Worm (Caenorhabditis elegans) whole organism, L1 larva: ENCODE results near the gene col-38.
A peak's percentile ranks its signal among the peaks of the same experiment; 100 is the strongest.

Experiments used
- C04F5.9 ChIP-seq: sonication (generic microtip); optimal IDR thresholded peaks from 2 replicates; lab custom pipeline; 2016; ENCODE audit warnings: missing genetic modification characterization, missing compliant biosample characterization
- F16B12.6 ChIP-seq: fragments of 150-350 bp; optimal IDR thresholded peaks from 2 replicates; lab custom pipeline; 2014; ENCODE audit warnings: missing biosample characterization, missing genetic modification characterization
- aha-1 ChIP-seq: fragments of 150-350 bp; optimal IDR thresholded peaks from 2 replicates; lab custom pipeline; 2014; ENCODE audit warnings: missing biosample characterization, missing genetic modification characterization
- aly-2 ChIP-seq: fragments of 150-350 bp; optimal IDR thresholded peaks from 2 replicates; lab custom pipeline; 2014; ENCODE audit warnings: missing biosample characterization, missing genetic modification characterization
- ama-1 ChIP-seq: fragments of 150-350 bp; optimal IDR thresholded peaks from 2 replicates; lab custom pipeline; 2014
- blmp-1 ChIP-seq: fragments of 150-350 bp; optimal IDR thresholded peaks from 2 replicates; lab custom pipeline; 2014; ENCODE audit warnings: missing biosample characterization, missing genetic modification characterization
- ceh-8 ChIP-seq: fragments of 200-800 bp; sonication (Bioruptor generic); optimal IDR thresholded peaks from 2 replicates; lab custom pipeline; 2018; ENCODE audit warnings: mild to moderate bottlenecking, missing genetic modification characterization, moderate library complexity, missing compliant biosample characterization
- ceh-82 ChIP-seq, 3 experiments: fragments of 150-350 bp in 1 of 3; sonication (generic microtip) in 2 of 3; optimal IDR thresholded peaks; 2 replicates each; lab custom pipeline; 2014 to 2017; ENCODE audit warnings: missing biosample characterization in 3 of 3, missing genetic modification characterization in 3 of 3
- ceh-88 ChIP-seq: fragments of 200-800 bp; sonication (Bioruptor generic); IDR thresholded peaks from 2 replicates; pipeline ENCODE4 v1.3.6; 2022; ENCODE audit warnings: missing genetic modification characterization, missing compliant biosample characterization
- ceh-90 ChIP-seq: sonication (generic microtip); optimal IDR thresholded peaks from 2 replicates; lab custom pipeline; 2016; ENCODE audit warnings: missing genetic modification characterization, missing compliant biosample characterization
- dpl-1 ChIP-seq, 3 experiments: fragments of 150-350 bp in 2 of 3; sonication (generic microtip) in 1 of 3; optimal IDR thresholded peaks; 2 replicates each; lab custom pipeline; 2014 to 2017; ENCODE audit warnings: missing biosample characterization in 3 of 3, missing genetic modification characterization in 3 of 3, missing genetic modification reagents in 3 of 3
- dsc-1 ChIP-seq: sonication (generic microtip); optimal IDR thresholded peaks from 2 replicates; lab custom pipeline; 2016; ENCODE audit warnings: mild to moderate bottlenecking, missing genetic modification characterization, missing compliant biosample characterization
- efl-3 ChIP-seq: fragments of 200-800 bp; sonication (Bioruptor generic); optimal IDR thresholded peaks from 2 replicates; lab custom pipeline; 2018; ENCODE audit warnings: mild to moderate bottlenecking, missing genetic modification characterization, missing compliant biosample characterization
- egl-13 ChIP-seq: sonication (generic microtip); optimal IDR thresholded peaks from 2 replicates; lab custom pipeline; 2016; ENCODE audit warnings: missing genotype, missing genetic modification reagents, missing genetic modification characterization, missing compliant biosample characterization
- egl-27 ChIP-seq, 2 experiments: fragments of 150-350 bp in 1 of 2; sonication (generic microtip); optimal IDR thresholded peaks; 3 replicates each; lab custom pipeline; 2017 to 2018; ENCODE audit warnings: missing biosample characterization in 2 of 2, missing genetic modification characterization in 2 of 2, missing genetic modification reagents in 2 of 2
- elt-2 ChIP-seq: sonication (generic microtip); optimal IDR thresholded peaks from 2 replicates; lab custom pipeline; 2016; ENCODE audit warnings: missing genetic modification characterization, mild to moderate bottlenecking, inconsistent platforms, missing compliant biosample characterization, missing genetic modification reagents
- ets-5 ChIP-seq: fragments of 200-800 bp; sonication (Bioruptor generic); IDR thresholded peaks from 2 replicates; pipeline ENCODE4 v1.3.6; 2022; ENCODE audit warnings: missing genetic modification characterization, missing compliant biosample characterization
- fkh-10 ChIP-seq: sonication (generic microtip); optimal IDR thresholded peaks from 2 replicates; lab custom pipeline; 2017; ENCODE audit warnings: missing biosample characterization, missing genetic modification reagents, missing genetic modification characterization
- fos-1 ChIP-seq: fragments of 150-350 bp; optimal IDR thresholded peaks from 2 replicates; lab custom pipeline; 2014; ENCODE audit warnings: missing biosample characterization, missing genetic modification characterization
- hlh-17 ChIP-seq: fragments of 200-800 bp; sonication (Bioruptor generic); optimal IDR thresholded peaks from 2 replicates; lab custom pipeline; 2018; ENCODE audit warnings: missing genetic modification characterization, mild to moderate bottlenecking, missing compliant biosample characterization, moderate library complexity, borderline replicate concordance
- hlh-4 ChIP-seq: sonication (generic microtip); optimal IDR thresholded peaks from 2 replicates; lab custom pipeline; 2016; ENCODE audit warnings: mild to moderate bottlenecking, missing genetic modification characterization, missing compliant biosample characterization
- irx-1 ChIP-seq: sonication (generic microtip); optimal IDR thresholded peaks from 2 replicates; lab custom pipeline; 2016; ENCODE audit warnings: missing genetic modification characterization, missing compliant biosample characterization
- lin-15B ChIP-seq: fragments of 150-350 bp; sonication (generic microtip); optimal IDR thresholded peaks from 3 replicates; lab custom pipeline; 2014; ENCODE audit warnings: missing biosample characterization, missing genetic modification characterization
- lin-35 ChIP-seq, 2 experiments: fragments of 150-350 bp; optimal IDR thresholded peaks; 2 replicates each; lab custom pipeline; 2014; ENCODE audit warnings: missing biosample characterization in 2 of 2, missing genetic modification characterization in 2 of 2, missing genetic modification reagents in 2 of 2
- lin-39 ChIP-seq: fragments of 150-350 bp; optimal IDR thresholded peaks from 2 replicates; lab custom pipeline; 2014; ENCODE audit warnings: missing biosample characterization, missing genetic modification reagents, missing genetic modification characterization
- lir-3 ChIP-seq: sonication (generic microtip); optimal IDR thresholded peaks from 2 replicates; lab custom pipeline; 2016; ENCODE audit warnings: mild to moderate bottlenecking, missing genetic modification characterization, moderate library complexity, missing compliant biosample characterization; ENCODE audit not compliant: poor library complexity
- lsy-2 ChIP-seq, 2 experiments: fragments of 150-350 bp; optimal IDR thresholded peaks; 2 replicates each; lab custom pipeline; 2014; ENCODE audit warnings: missing biosample characterization in 2 of 2, missing genetic modification characterization in 2 of 2
- mab-9 ChIP-seq: fragments of 200-800 bp; sonication (Bioruptor generic); IDR thresholded peaks from 2 replicates; pipeline ENCODE4 v1.3.6; 2022; ENCODE audit warnings: missing genetic modification reagents, missing genetic modification characterization, missing compliant biosample characterization
- mdl-1 ChIP-seq, 2 experiments: fragments of 150-350 bp; optimal IDR thresholded peaks; 2 replicates each; lab custom pipeline; 2014 to 2017; ENCODE audit warnings: missing biosample characterization in 2 of 2, missing genetic modification characterization in 2 of 2, inconsistent platforms in 1 of 2
- mef-2 ChIP-seq: fragments of 150-350 bp; optimal IDR thresholded peaks from 2 replicates; lab custom pipeline; 2014; ENCODE audit warnings: missing biosample characterization, missing genetic modification characterization
- mep-1 ChIP-seq: fragments of 150-350 bp; optimal IDR thresholded peaks from 2 replicates; lab custom pipeline; 2014; ENCODE audit warnings: missing biosample characterization, missing genetic modification characterization
- nhr-12 ChIP-seq: sonication (generic microtip); optimal IDR thresholded peaks from 2 replicates; lab custom pipeline; 2017; ENCODE audit warnings: missing biosample characterization, missing genetic modification characterization
- nhr-20 ChIP-seq: sonication (generic microtip); optimal IDR thresholded peaks from 2 replicates; lab custom pipeline; 2016; ENCODE audit warnings: mild to moderate bottlenecking, missing genetic modification characterization, missing compliant biosample characterization
- nhr-237 ChIP-seq: fragments of 150-350 bp; optimal IDR thresholded peaks from 2 replicates; lab custom pipeline; 2014; ENCODE audit warnings: missing biosample characterization, missing genetic modification characterization
- nhr-28 ChIP-seq: fragments of 150-350 bp; optimal IDR thresholded peaks from 2 replicates; lab custom pipeline; 2014; ENCODE audit warnings: missing biosample characterization, missing genetic modification characterization
- nhr-47 ChIP-seq: sonication (generic microtip); optimal IDR thresholded peaks from 2 replicates; lab custom pipeline; 2016; ENCODE audit warnings: mild to moderate bottlenecking, missing genetic modification characterization, moderate library complexity, missing compliant biosample characterization
- nhr-76 ChIP-seq: sonication (generic microtip); optimal IDR thresholded peaks from 2 replicates; lab custom pipeline; 2017; ENCODE audit warnings: missing biosample characterization, missing genetic modification characterization
- nhr-77 ChIP-seq: fragments of 150-350 bp; optimal IDR thresholded peaks from 2 replicates; lab custom pipeline; 2014; ENCODE audit warnings: missing biosample characterization, missing genetic modification characterization
- pag-3 ChIP-seq: sonication (generic microtip); optimal IDR thresholded peaks from 2 replicates; lab custom pipeline; 2017; ENCODE audit warnings: missing genetic modification characterization, mild to moderate bottlenecking, missing compliant biosample characterization, antibody characterized with exemption, borderline replicate concordance; ENCODE audit not compliant: insufficient read depth
- pax-3 ChIP-seq: fragments of 200-800 bp; sonication (Bioruptor generic); optimal IDR thresholded peaks from 2 replicates; lab custom pipeline; 2018; ENCODE audit warnings: mild to moderate bottlenecking, missing genetic modification characterization, moderate library complexity, missing compliant biosample characterization
- pqm-1 ChIP-seq: sonication (generic microtip); optimal IDR thresholded peaks from 3 replicates; lab custom pipeline; 2017; ENCODE audit warnings: missing biosample characterization, missing genetic modification characterization
- rnt-1 ChIP-seq: sonication (generic microtip); optimal IDR thresholded peaks from 2 replicates; lab custom pipeline; 2016; ENCODE audit warnings: mild to moderate bottlenecking, missing genetic modification characterization, moderate library complexity, missing compliant biosample characterization
- snpc-4 ChIP-seq: fragments of 150-350 bp; optimal IDR thresholded peaks from 2 replicates; lab custom pipeline; 2014; ENCODE audit warnings: missing biosample characterization, missing genetic modification characterization
- snu-23 ChIP-seq: sonication (generic microtip); optimal IDR thresholded peaks from 2 replicates; lab custom pipeline; 2016; ENCODE audit warnings: missing genetic modification characterization, missing compliant biosample characterization
- sup-37 ChIP-seq: fragments of 200-800 bp; sonication (Bioruptor generic); optimal IDR thresholded peaks from 2 replicates; lab custom pipeline; 2018; ENCODE audit warnings: mild to moderate bottlenecking, missing genetic modification characterization, missing compliant biosample characterization
- unc-130 ChIP-seq: fragments of 150-350 bp; optimal IDR thresholded peaks from 2 replicates; lab custom pipeline; 2017; ENCODE audit warnings: missing biosample characterization, missing genetic modification characterization, inconsistent platforms
- unc-30 ChIP-seq: sonication (generic microtip); optimal IDR thresholded peaks from 2 replicates; lab custom pipeline; 2017; ENCODE audit warnings: missing biosample characterization, missing genetic modification characterization
- unc-62 ChIP-seq: fragments of 150-350 bp; optimal IDR thresholded peaks from 2 replicates; lab custom pipeline; 2014; ENCODE audit warnings: missing biosample characterization, missing genetic modification reagents, missing genetic modification characterization
- unc-86 ChIP-seq: sonication (generic microtip); optimal IDR thresholded peaks from 2 replicates; lab custom pipeline; 2016; ENCODE audit warnings: missing genetic modification characterization, missing compliant biosample characterization
- unc-98 ChIP-seq: fragments of 200-800 bp; sonication (Bioruptor generic); IDR thresholded peaks from 2 replicates; pipeline ENCODE4 v1.3.6; 2022; ENCODE audit warnings: missing genetic modification characterization, missing compliant biosample characterization
- vab-15 ChIP-seq: sonication (generic microtip); optimal IDR thresholded peaks from 2 replicates; lab custom pipeline; 2017; ENCODE audit warnings: missing genotype, mild to moderate bottlenecking, missing genetic modification characterization, missing compliant biosample characterization
- xbp-1 ChIP-seq: sonication (generic microtip); optimal IDR thresholded peaks from 2 replicates; lab custom pipeline; 2016; ENCODE audit warnings: missing genetic modification characterization, missing compliant biosample characterization
- zag-1 ChIP-seq: fragments of 150-350 bp; optimal IDR thresholded peaks from 2 replicates; lab custom pipeline; 2014; ENCODE audit warnings: missing biosample characterization, missing genetic modification characterization
- zip-4 ChIP-seq: fragments of 200-800 bp; sonication (Bioruptor generic); optimal IDR thresholded peaks from 2 replicates; lab custom pipeline; 2018; ENCODE audit warnings: mild to moderate bottlenecking, missing genetic modification characterization, moderate library complexity, missing compliant biosample characterization

col-38 gene

ce11 chrII:8566039-8566438 is 2.8 kb downstream of the col-38 start, which contains the start of gene stc-1:
Gene stc-1, minus strand, starts transcription at chrII:8566139.
- TF ChIP-seq ceh-82 (tag; optimal IDR thresholded peaks at IDR 0.05; lab: Kevin White, UChicago) (no peak), lin-35 (GFP tag; optimal IDR thresholded peaks at IDR 0.05; lab: Kevin White, UChicago) (peak; percentile 67 to 94), nhr-47 (tag; lab: Kevin White, UChicago) (no peak), pqm-1 (no peak), lin-15B (tag; lab: Kevin White, UChicago) (no peak), F16B12.6 (tag; lab: Kevin White, UChicago) (peak; percentile 26), lin-39 (tag; lab: Kevin White, UChicago) (no peak), mdl-1 (tag; optimal IDR thresholded peaks at IDR 0.05; lab: Kevin White, UChicago) (no peak), ceh-88 (no peak), lsy-2 (tag; optimal IDR thresholded peaks at IDR 0.05; lab: Kevin White, UChicago) (peak; percentile 6 to 69), irx-1 (tag; lab: Kevin White, UChicago) (no peak), nhr-28 (no peak), unc-98 (no peak), dsc-1 (tag; lab: Kevin White, UChicago) (no peak), rnt-1 (tag; lab: Kevin White, UChicago) (no peak), vab-15 (no peak), unc-130 (tag; lab: Kevin White, UChicago) (no peak), unc-30 (no peak), sup-37 (no peak), ceh-8 (no peak), egl-13 (tag; lab: Kevin White, UChicago) (no peak), egl-27 (tag; optimal IDR thresholded peaks at IDR 0.05; lab: Kevin White, UChicago) (no peak), efl-3 (no peak), snu-23 (GFP tag; lab: Kevin White, UChicago) (peak; percentile 18), aly-2 (tag; lab: Kevin White, UChicago) (no peak), aha-1 (no peak), nhr-20 (tag; lab: Kevin White, UChicago) (no peak), snpc-4 (no peak), nhr-237 (tag; lab: Kevin White, UChicago) (no peak), nhr-77 (tag; lab: Kevin White, UChicago) (no peak), unc-62 (GFP tag; lab: Kevin White, UChicago) (no peak), lir-3 (no peak), elt-2 (tag; lab: Kevin White, UChicago) (peak; percentile 30), pag-3 (tag; lab: Kevin White, UChicago) (no peak), ceh-90 (tag; lab: Kevin White, UChicago) (no peak), ets-5 (GFP tag; lab: Robert Waterston, UW) (no peak), dpl-1 (GFP tag; optimal IDR thresholded peaks at IDR 0.05; lab: Kevin White, UChicago) (peak; percentile 65 to 86 (median 79)), ama-1 (peak; percentile 23), nhr-76 (tag; lab: Kevin White, UChicago) (no peak), mef-2 (tag; lab: Kevin White, UChicago) (no peak), C04F5.9 (no peak), fkh-10 (GFP tag; lab: Kevin White, UChicago) (no peak), zip-4 (no peak), hlh-4 (tag; lab: Kevin White, UChicago) (no peak), hlh-17 (no peak), nhr-12 (tag; lab: Kevin White, UChicago) (no peak), mab-9 (no peak), zag-1 (tag; lab: Kevin White, UChicago) (no peak), mep-1 (tag; lab: Kevin White, UChicago) (no peak), pax-3 (tag; lab: Kevin White, UChicago) (no peak), xbp-1 (peak; percentile 78), unc-86 (tag; lab: Kevin White, UChicago) (no peak), blmp-1 (tag; lab: Kevin White, UChicago) (peak; percentile 34), fos-1 (tag; lab: Kevin White, UChicago) (no peak)
